Fruit fly (Drosophila melanogaster) whole organism, prepupa: Measurements from ENCODE around the gene CG7179.

ENCODE experiments used
- Blimp-1 ChIP-seq: fragments of 200-800 bp; sonication (Bioruptor generic); optimal IDR thresholded peaks from 3 replicates; lab custom pipeline; 2017; ENCODE audit warnings: missing biosample characterization, missing genetic modification characterization, mild to moderate bottlenecking, moderate library complexity, missing genetic modification reagents
- CG10631 ChIP-seq: fragments of 200-800 bp; sonication (Bioruptor generic); optimal IDR thresholded peaks from 2 replicates; lab custom pipeline; 2016; ENCODE audit warnings: missing biosample characterization, missing genetic modification characterization
- CG10669 ChIP-seq: fragments of 200-800 bp; sonication (Bioruptor generic); optimal IDR thresholded peaks from 3 replicates; lab custom pipeline; 2018; ENCODE audit warnings: missing biosample characterization, mild to moderate bottlenecking, missing genetic modification characterization, moderate library complexity
- CG11762 ChIP-seq: fragments of 200-800 bp; sonication (Bioruptor generic); optimal IDR thresholded peaks from 3 replicates; lab custom pipeline; 2016; ENCODE audit warnings: missing biosample characterization, missing genetic modification characterization; ENCODE audit not compliant: insufficient read depth
- CG11902 ChIP-seq: fragments of 200-800 bp; sonication (Bioruptor generic); optimal IDR thresholded peaks from 3 replicates; lab custom pipeline; 2016; ENCODE audit warnings: missing biosample characterization, missing genetic modification characterization
- CG15336 ChIP-seq: fragments of 200-800 bp; sonication (Bioruptor generic); IDR thresholded peaks from 2 replicates; pipeline ENCODE4 v1.3.6; 2022; ENCODE audit warnings: missing biosample characterization, missing genetic modification characterization
- CG1621 ChIP-seq: fragments of 200-800 bp; sonication (Bioruptor generic); optimal IDR thresholded peaks from 3 replicates; lab custom pipeline; 2018; ENCODE audit warnings: missing biosample characterization, mild to moderate bottlenecking, missing genetic modification characterization
- CG16779 ChIP-seq: fragments of 200-800 bp; sonication (Bioruptor generic); optimal IDR thresholded peaks from 3 replicates; lab custom pipeline; 2017; ENCODE audit warnings: missing biosample characterization, mild to moderate bottlenecking, missing genetic modification characterization
- CG3032 ChIP-seq: fragments of 200-800 bp; optimal IDR thresholded peaks from 2 replicates; lab custom pipeline; 2019; ENCODE audit warnings: missing biosample characterization, mild to moderate bottlenecking, missing genetic modification characterization, moderate library complexity
- CG3919 ChIP-seq: fragments of 200-800 bp; sonication (Bioruptor generic); optimal IDR thresholded peaks from 3 replicates; lab custom pipeline; 2016; ENCODE audit warnings: missing biosample characterization, missing genetic modification characterization
- CG6163 ChIP-seq: fragments of 200-800 bp; sonication (Bioruptor generic); IDR thresholded peaks from 3 replicates; pipeline ENCODE4 v1.3.6; 2022; ENCODE audit warnings: missing biosample characterization, missing genetic modification characterization
- CG6276 ChIP-seq: fragments of 200-800 bp; sonication (Bioruptor generic); optimal IDR thresholded peaks from 2 replicates; lab custom pipeline; 2017; ENCODE audit warnings: missing biosample characterization, mild to moderate bottlenecking, missing genetic modification characterization
- CG6792 ChIP-seq: fragments of 200-800 bp; sonication (Bioruptor generic); optimal IDR thresholded peaks from 3 replicates; lab custom pipeline; 2016; ENCODE audit warnings: missing biosample characterization, missing genetic modification characterization
- CG6808 ChIP-seq: fragments of 200-800 bp; sonication (Bioruptor generic); optimal IDR thresholded peaks from 3 replicates; lab custom pipeline; 2017; ENCODE audit warnings: missing biosample characterization, missing genetic modification characterization, mild to moderate bottlenecking, moderate library complexity, missing genetic modification reagents
- CG7368 ChIP-seq: fragments of 200-800 bp; sonication (Bioruptor generic); optimal IDR thresholded peaks from 3 replicates; lab custom pipeline; 2016; ENCODE audit warnings: missing biosample characterization, missing genetic modification characterization
- CG8119 ChIP-seq: fragments of 200-800 bp; sonication (Bioruptor generic); IDR thresholded peaks from 3 replicates; pipeline ENCODE4 v1.3.6; 2022; ENCODE audit warnings: missing biosample characterization, missing genetic modification characterization
- CG8319 ChIP-seq: fragments of 200-800 bp; sonication (Bioruptor generic); optimal IDR thresholded peaks from 3 replicates; lab custom pipeline; 2016; ENCODE audit warnings: missing biosample characterization, missing genetic modification characterization
- Ets96B ChIP-seq: fragments of 200-800 bp; optimal IDR thresholded peaks from 2 replicates; lab custom pipeline; 2019; ENCODE audit warnings: missing biosample characterization, mild to moderate bottlenecking, missing genetic modification characterization, moderate library complexity
- Gug ChIP-seq: fragments of 200-800 bp; sonication (Bioruptor generic); IDR thresholded peaks from 2 replicates; pipeline ENCODE4 v1.3.6; 2022; ENCODE audit warnings: missing biosample characterization, missing genetic modification characterization
- Hr4 ChIP-seq: fragments of 200-800 bp; sonication (Bioruptor generic); optimal IDR thresholded peaks from 3 replicates; lab custom pipeline; 2016; ENCODE audit warnings: missing biosample characterization, missing genetic modification characterization
- Lpt ChIP-seq: fragments of 200-800 bp; sonication (Bioruptor generic); optimal IDR thresholded peaks from 3 replicates; lab custom pipeline; 2016; ENCODE audit warnings: missing biosample characterization, missing genetic modification characterization
- OdsH ChIP-seq: fragments of 200-800 bp; sonication (Bioruptor generic); optimal IDR thresholded peaks from 3 replicates; lab custom pipeline; 2016; ENCODE audit warnings: missing biosample characterization, missing genetic modification characterization
- Smox ChIP-seq: fragments of 200-800 bp; sonication (Bioruptor generic); optimal IDR thresholded peaks from 3 replicates; lab custom pipeline; 2016; ENCODE audit warnings: missing biosample characterization, missing genetic modification characterization
- Sox102F ChIP-seq: fragments of 200-800 bp; sonication (Bioruptor generic); optimal IDR thresholded peaks from 2 replicates; lab custom pipeline; 2016; ENCODE audit warnings: missing biosample characterization, mild to moderate bottlenecking, missing genetic modification characterization
- Sox15 ChIP-seq: fragments of 200-800 bp; sonication (Bioruptor generic); optimal IDR thresholded peaks from 3 replicates; lab custom pipeline; 2016; ENCODE audit warnings: missing biosample characterization, missing genetic modification characterization
- achi ChIP-seq: fragments of 200-800 bp; sonication (Bioruptor generic); optimal IDR thresholded peaks from 3 replicates; lab custom pipeline; 2016; ENCODE audit warnings: missing biosample characterization, missing genetic modification characterization
- acj6 ChIP-seq: fragments of 200-800 bp; sonication (Bioruptor generic); optimal IDR thresholded peaks from 3 replicates; lab custom pipeline; 2016; ENCODE audit warnings: missing biosample characterization, missing genetic modification characterization
- esn ChIP-seq: fragments of 200-800 bp; sonication (Bioruptor generic); optimal IDR thresholded peaks from 2 replicates; lab custom pipeline; 2016; ENCODE audit warnings: missing biosample characterization, mild to moderate bottlenecking, missing genetic modification characterization, moderate library complexity
- fd59A ChIP-seq: fragments of 200-800 bp; sonication (Bioruptor generic); optimal IDR thresholded peaks from 2 replicates; lab custom pipeline; 2017; ENCODE audit warnings: missing biosample characterization, mild to moderate bottlenecking, missing genetic modification characterization, missing genetic modification reagents
- fd85E ChIP-seq: fragments of 200-800 bp; sonication (Bioruptor generic); optimal IDR thresholded peaks from 3 replicates; lab custom pipeline; 2016; ENCODE audit warnings: missing biosample characterization, missing genetic modification characterization
- fkh ChIP-seq: fragments of 200-800 bp; sonication (Bioruptor generic); optimal IDR thresholded peaks from 3 replicates; lab custom pipeline; 2017; ENCODE audit warnings: missing biosample characterization, mild to moderate bottlenecking, missing genetic modification characterization, moderate library complexity
- pdm3 ChIP-seq: fragments of 200-800 bp; sonication (Bioruptor generic); optimal IDR thresholded peaks from 3 replicates; lab custom pipeline; 2016; ENCODE audit warnings: missing biosample characterization, missing genetic modification characterization
- salr ChIP-seq, 2 experiments: fragments of 200-800 bp; sonication (Bioruptor generic); optimal IDR thresholded peaks; 3 replicates each; lab custom pipeline; 2016 to 2018; ENCODE audit warnings: missing biosample characterization in 2 of 2, missing genetic modification characterization in 2 of 2, mild to moderate bottlenecking in 1 of 2
- spab ChIP-seq: fragments of 200-800 bp; sonication (Bioruptor generic); optimal IDR thresholded peaks from 2 replicates; lab custom pipeline; 2017; ENCODE audit warnings: missing biosample characterization, mild to moderate bottlenecking, missing genetic modification characterization, missing genetic modification reagents
- ss ChIP-seq, 2 experiments: fragments of 200-800 bp; sonication (Bioruptor generic); optimal IDR thresholded peaks; 2 replicates in 1 of 2; 3 replicates in 1 of 2; lab custom pipeline; 2017 to 2018; ENCODE audit warnings: mild to moderate bottlenecking in 2 of 2, missing biosample characterization in 2 of 2, missing genetic modification characterization in 2 of 2, moderate library complexity in 1 of 2
- svp ChIP-seq: fragments of 200-800 bp; sonication (Bioruptor generic); peaks from one replicate; lab custom pipeline; 2016; ENCODE audit warnings: missing biosample characterization, missing genetic modification characterization
- topi ChIP-seq: fragments of 200-800 bp; sonication (Bioruptor generic); optimal IDR thresholded peaks from 3 replicates; lab custom pipeline; 2016; ENCODE audit warnings: missing biosample characterization, missing genetic modification characterization
- vri ChIP-seq: fragments of 200-800 bp; sonication (Bioruptor generic); optimal IDR thresholded peaks from 3 replicates; lab custom pipeline; 2016; ENCODE audit warnings: missing biosample characterization, mild to moderate bottlenecking, missing genetic modification characterization

The CG7179 gene

DNA sequence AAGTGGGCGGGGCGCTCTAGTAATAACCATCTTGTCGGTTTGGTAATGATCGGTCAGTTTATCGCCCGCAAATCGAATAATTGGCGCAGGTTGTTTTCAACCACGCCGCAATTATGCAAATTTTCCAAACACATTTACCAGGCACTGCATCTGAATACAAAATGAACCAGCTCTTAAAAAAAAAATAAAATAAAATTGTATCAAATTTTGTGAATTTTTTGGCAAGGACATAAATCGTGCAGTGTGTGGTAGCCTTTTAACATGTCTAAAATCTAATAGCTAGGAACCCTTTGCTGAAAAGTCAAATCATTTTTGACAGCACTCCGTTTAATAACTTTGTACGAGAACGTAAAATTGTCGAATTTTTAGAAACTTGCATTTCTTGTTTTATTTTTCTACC lies 30.9 kb downstream of the CG7179 start, which contains the start of gene ATPsynGL:
TSS of gene ATPsynGL (plus strand) at position 301 of the 400 bp plus-strand sequence.
- TF ChIP-seq svp (GFP tag; lab: Kevin White, UChicago) (no peak), CG6792 (no peak), vri (GFP tag; lab: Kevin White, UChicago) (no peak), fd59A (GFP tag; lab: Kevin White, UChicago) (no peak), OdsH (GFP tag; lab: Kevin White, UChicago) (no peak), CG6163 (GFP tag; lab: Robert Waterston, UW) (no peak), Gug (GFP tag; lab: Robert Waterston, UW) (no peak), CG10631 (GFP tag; lab: Kevin White, UChicago) (no peak), CG7368 (GFP tag; lab: Kevin White, UChicago) (no peak), fkh (GFP tag; lab: Kevin White, UChicago) (no peak), ss (GFP tag; optimal IDR thresholded peaks at IDR 0.05; lab: Kevin White, UChicago) (no peak), CG15336 (GFP tag; lab: Robert Waterston, UW) (no peak), CG8319 (GFP tag; lab: Kevin White, UChicago) (no peak), CG8119 (no peak), CG6808 (GFP tag; lab: Kevin White, UChicago) (no peak), CG16779 (tag; lab: Kevin White, UChicago) (no peak), fd85E (no peak), Blimp-1 (GFP tag; lab: Kevin White, UChicago) (no peak), Hr4 (GFP tag; lab: Kevin White, UChicago) (no peak), Smox (no peak)
- TF ChIP-seq, all 60 proteins: peak for 0

DNA sequence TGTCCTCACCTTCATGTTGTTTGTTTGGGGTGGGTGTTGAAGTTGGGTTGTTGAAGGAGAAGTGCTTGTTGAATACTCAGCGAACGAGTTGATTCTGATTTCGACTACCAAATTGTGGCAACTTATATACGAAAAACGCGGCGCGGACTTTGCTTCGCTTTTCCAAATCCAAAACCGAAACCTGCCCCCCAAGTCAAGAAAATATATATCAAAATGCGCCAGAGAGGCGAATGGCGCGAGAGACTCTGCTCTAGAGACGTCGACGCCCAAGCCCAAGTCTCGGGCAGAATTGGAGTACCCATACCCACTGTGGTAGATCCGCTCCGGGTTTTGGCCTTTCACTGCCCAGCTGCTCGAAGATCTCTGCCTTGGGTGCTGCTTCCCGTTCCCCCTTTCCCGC lies 33.1 kb downstream of the CG7179 start, which contains the start of gene CG7214:
TSS of gene CG7214 (minus strand) at position 101 of the 400 bp plus-strand sequence.
- TF ChIP-seq ss (GFP tag; optimal IDR thresholded peaks at IDR 0.05; lab: Kevin White, UChicago) (no peak), Lpt (no peak), CG16779 (tag; lab: Kevin White, UChicago) (no peak), Sox15 (GFP tag; lab: Kevin White, UChicago) (no peak), Ets96B (tag; lab: Kevin White, UChicago) (no peak), fkh (GFP tag; lab: Kevin White, UChicago) (no peak), spab (no peak), CG6276 (no peak), CG3032 (no peak), salr (GFP tag; optimal IDR thresholded peaks at IDR 0.05; lab: Kevin White, UChicago) (no peak), CG10669 (no peak), acj6 (GFP tag; lab: Kevin White, UChicago) (no peak), Sox102F (GFP tag; lab: Kevin White, UChicago) (no peak), CG11902 (GFP tag; lab: Kevin White, UChicago) (no peak), CG3919 (GFP tag; lab: Kevin White, UChicago) (no peak), esn (GFP tag; lab: Kevin White, UChicago) (no peak), CG1621 (tag; lab: Kevin White, UChicago) (no peak), CG11762 (GFP tag; lab: Kevin White, UChicago) (no peak)

DNA sequence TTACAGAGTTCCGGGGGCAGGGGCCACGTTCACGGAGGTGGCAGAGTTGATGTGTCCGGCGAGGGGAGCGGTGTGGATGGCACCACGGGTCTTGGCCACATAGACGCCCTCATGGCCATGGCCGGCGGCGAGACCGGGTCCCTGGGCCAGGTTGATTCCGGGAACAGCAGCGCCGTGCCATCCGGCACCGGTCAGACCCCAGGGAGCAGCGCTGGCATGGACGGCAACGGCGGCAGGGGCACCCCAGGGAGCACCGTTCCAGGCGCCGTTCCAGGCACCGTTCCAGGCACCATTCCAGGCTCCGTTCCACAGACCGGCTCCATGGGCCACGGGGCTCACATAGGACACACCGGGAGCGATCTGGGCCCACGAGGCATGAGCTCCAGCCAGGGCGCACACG lies 33.6 kb downstream of the CG7179 start:
- no peak for TF ChIP-seq Smox

DNA sequence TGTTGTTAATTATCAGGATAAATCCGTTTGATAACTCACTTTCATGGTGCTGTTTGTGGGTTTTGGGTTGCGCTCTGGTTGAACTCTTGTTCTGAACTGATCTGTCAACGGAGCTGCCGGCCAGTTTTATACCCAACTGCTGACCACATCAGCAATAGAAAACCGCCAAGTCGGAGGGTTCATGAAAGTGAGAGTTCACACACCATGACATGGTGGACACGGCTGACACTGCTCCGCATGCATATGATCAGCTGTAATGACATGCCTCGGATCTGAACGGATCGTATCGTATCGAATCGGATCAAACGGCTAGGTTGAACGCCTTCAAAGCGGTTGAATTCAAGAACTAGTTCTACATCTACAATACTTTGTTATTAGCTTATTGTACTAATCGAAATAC lies 36.4 kb downstream of the CG7179 start, which contains the start of gene Acp1:
TSS of gene Acp1 (minus strand) at position 101 of the 400 bp plus-strand sequence.
- TF ChIP-seq CG15336 (GFP tag; lab: Robert Waterston, UW) (no peak), fkh (GFP tag; lab: Kevin White, UChicago) (no peak), svp (GFP tag; lab: Kevin White, UChicago) (no peak), pdm3 (GFP tag; lab: Kevin White, UChicago) (no peak), achi (GFP tag; lab: Kevin White, UChicago) (no peak), CG6163 (GFP tag; lab: Robert Waterston, UW) (no peak), CG10669 (no peak), CG7368 (GFP tag; lab: Kevin White, UChicago) (no peak), topi (GFP tag; lab: Kevin White, UChicago) (no peak), esn (GFP tag; lab: Kevin White, UChicago) (no peak), fd59A (GFP tag; lab: Kevin White, UChicago) (no peak), CG8119 (no peak)
